Worm (Caenorhabditis elegans) whole organism, L4 larva: Measurements from ENCODE around the gene exos-1.
A peak's percentile ranks its signal among the peaks of the same experiment; 100 is the strongest.

Experiments used
- D1046.2 ChIP-seq: fragments of 200-800 bp; sonication (Bioruptor generic); IDR thresholded peaks from 2 replicates; pipeline ENCODE4 v1.3.6; 2022; ENCODE audit warnings: missing genetic modification characterization, missing compliant biosample characterization
- F26F4.8 ChIP-seq: fragments of 200-800 bp; sonication (Bioruptor generic); conservative IDR thresholded peaks from 2 replicates; pipeline ENCODE4 v1.3.6; 2022; ENCODE audit warnings: missing genetic modification characterization, missing compliant biosample characterization
- F37D6.2 ChIP-seq: sonication (generic microtip); optimal IDR thresholded peaks from 2 replicates; lab custom pipeline; 2016; ENCODE audit warnings: mild to moderate bottlenecking, missing genetic modification characterization, missing compliant biosample characterization
- F44E2.7 ChIP-seq: fragments of 200-800 bp; sonication (Bioruptor generic); IDR thresholded peaks from 2 replicates; pipeline ENCODE4 v2.1.2; 2022; ENCODE audit warnings: missing genetic modification characterization, missing compliant biosample characterization
- T20F7.1 ChIP-seq: fragments of 200-800 bp; sonication (Bioruptor generic); optimal IDR thresholded peaks from 2 replicates; lab custom pipeline; 2018; ENCODE audit warnings: mild to moderate bottlenecking, missing genetic modification characterization, missing compliant biosample characterization
- T26A8.4 ChIP-seq: fragments of 200-800 bp; sonication (Bioruptor generic); IDR thresholded peaks from 2 replicates; pipeline ENCODE4 v1.3.6; 2022; ENCODE audit warnings: missing genetic modification characterization, missing compliant biosample characterization
- ama-1 ChIP-seq: fragments of 150-350 bp; optimal IDR thresholded peaks from 2 replicates; lab custom pipeline; 2014; ENCODE audit warnings: inconsistent platforms, mixed read lengths
- ceh-20 ChIP-seq: fragments of 200-800 bp; sonication (Bioruptor generic); IDR thresholded peaks from 2 replicates; pipeline ENCODE4 v1.3.6; 2022; ENCODE audit warnings: missing genetic modification reagents, missing genetic modification characterization, missing compliant biosample characterization
- ceh-28 ChIP-seq: fragments of 150-350 bp; optimal IDR thresholded peaks from 2 replicates; lab custom pipeline; 2014; ENCODE audit warnings: missing biosample characterization, missing genetic modification reagents, missing genetic modification characterization
- ceh-32 ChIP-seq: sonication (generic microtip); optimal IDR thresholded peaks from 2 replicates; lab custom pipeline; 2016; ENCODE audit warnings: mild to moderate bottlenecking, missing genetic modification characterization, missing compliant biosample characterization; ENCODE audit not compliant: poor library complexity
- ceh-44 ChIP-seq: fragments of 200-800 bp; sonication (Bioruptor generic); IDR thresholded peaks from 2 replicates; pipeline ENCODE4 v1.3.6; 2022; ENCODE audit warnings: missing genetic modification reagents, missing genetic modification characterization, missing compliant biosample characterization
- ces-1 ChIP-seq: fragments of 150-350 bp; sonication (generic microtip); optimal IDR thresholded peaks from 4 replicates; lab custom pipeline; 2014; ENCODE audit warnings: missing biosample characterization, missing genetic modification reagents, missing genetic modification characterization
- cey-2 ChIP-seq: sonication (generic microtip); optimal IDR thresholded peaks from 3 replicates; lab custom pipeline; 2017; ENCODE audit warnings: missing genetic modification characterization, mild to moderate bottlenecking, missing compliant biosample characterization, antibody characterized with exemption, borderline replicate concordance; ENCODE audit not compliant: insufficient read depth
- ctbp-1 ChIP-seq: fragments of 200-800 bp; sonication (Bioruptor generic); IDR thresholded peaks from 2 replicates; pipeline ENCODE4 v1.3.6; 2022; ENCODE audit warnings: missing genetic modification reagents, missing genetic modification characterization, missing compliant biosample characterization
- daf-19 ChIP-seq: fragments of 200-800 bp; sonication (Bioruptor generic); conservative IDR thresholded peaks from 2 replicates; pipeline ENCODE4 v1.3.6; 2022; ENCODE audit warnings: missing genetic modification characterization, missing compliant biosample characterization
- dmd-6 ChIP-seq: fragments of 200-800 bp; sonication (Bioruptor generic); IDR thresholded peaks from 2 replicates; pipeline ENCODE4 v1.3.6; 2022; ENCODE audit warnings: missing genetic modification reagents, missing genetic modification characterization, missing compliant biosample characterization
- duxl-1 ChIP-seq: sonication (generic microtip); optimal IDR thresholded peaks from 2 replicates; lab custom pipeline; 2016; ENCODE audit warnings: mild to moderate bottlenecking, missing genetic modification characterization, moderate library complexity, missing compliant biosample characterization; ENCODE audit not compliant: poor library complexity
- fkh-10 ChIP-seq: fragments of 150-350 bp; optimal IDR thresholded peaks from 2 replicates; lab custom pipeline; 2014; ENCODE audit warnings: missing biosample characterization, missing genetic modification reagents, missing genetic modification characterization
- gei-8 ChIP-seq: fragments of 200-800 bp; sonication (Bioruptor generic); optimal IDR thresholded peaks from 2 replicates; lab custom pipeline; 2018; ENCODE audit warnings: mild to moderate bottlenecking, missing genetic modification characterization, missing compliant biosample characterization
- hlh-30 ChIP-seq: sonication (generic microtip); optimal IDR thresholded peaks from 2 replicates; lab custom pipeline; 2017; ENCODE audit warnings: antibody characterized with exemption, mild to moderate bottlenecking, missing genetic modification characterization, missing compliant biosample characterization; ENCODE audit not compliant: insufficient read depth
- lim-7 ChIP-seq: fragments of 200-800 bp; sonication (Bioruptor generic); IDR thresholded peaks from 2 replicates; pipeline ENCODE4 v1.3.6; 2022; ENCODE audit warnings: missing genetic modification characterization, missing compliant biosample characterization
- lin-1 ChIP-seq: fragments of 200-800 bp; sonication (Bioruptor generic); IDR thresholded peaks from 2 replicates; pipeline ENCODE4 v1.3.6; 2022; ENCODE audit warnings: missing genetic modification reagents, missing genetic modification characterization, missing compliant biosample characterization
- lin-38 ChIP-seq: fragments of 200-800 bp; sonication (Bioruptor generic); IDR thresholded peaks from 2 replicates; pipeline ENCODE4 v1.3.6; 2022; ENCODE audit warnings: missing genetic modification reagents, missing genetic modification characterization, missing compliant biosample characterization
- lir-3 ChIP-seq: sonication (generic microtip); optimal IDR thresholded peaks from 2 replicates; lab custom pipeline; 2016; ENCODE audit warnings: mild to moderate bottlenecking, missing genetic modification characterization, missing compliant biosample characterization
- lsy-2 ChIP-seq, 2 experiments: fragments of 150-350 bp in 1 of 2; sonication (generic microtip) in 1 of 2; optimal IDR thresholded peaks; 2 replicates each; lab custom pipeline; 2014 to 2017; ENCODE audit warnings: missing biosample characterization in 2 of 2, missing genetic modification characterization in 2 of 2
- madf-5 ChIP-seq, 2 experiments: fragments of 200-800 bp; sonication (Bioruptor generic); IDR thresholded peaks; 2 replicates each; pipeline ENCODE4 v1.3.6; 2022; ENCODE audit warnings: missing compliant biosample characterization in 2 of 2, missing genetic modification characterization in 2 of 2
- mdl-1 ChIP-seq, 2 experiments: fragments of 150-350 bp in 1 of 2; sonication (generic microtip) in 1 of 2; optimal IDR thresholded peaks; 2 replicates each; lab custom pipeline; 2014 to 2017; ENCODE audit warnings: missing biosample characterization in 2 of 2, missing genetic modification characterization in 2 of 2
- mdt-29 ChIP-seq: fragments of 200-800 bp; sonication (Bioruptor generic); IDR thresholded peaks from 2 replicates; pipeline ENCODE4 v1.3.6; 2022; ENCODE audit warnings: missing genetic modification reagents, missing genetic modification characterization, missing compliant biosample characterization
- mes-2 ChIP-seq: sonication (generic microtip); optimal IDR thresholded peaks from 2 replicates; lab custom pipeline; 2016; ENCODE audit warnings: missing genotype, mild to moderate bottlenecking, missing genetic modification characterization, missing compliant biosample characterization; ENCODE audit not compliant: poor library complexity, severe bottlenecking
- mxl-2 ChIP-seq: fragments of 200-800 bp; sonication (Bioruptor generic); conservative IDR thresholded peaks from 2 replicates; pipeline ENCODE4 v1.3.6; 2022; ENCODE audit warnings: missing genetic modification reagents, missing genetic modification characterization, missing compliant biosample characterization
- nhr-10 ChIP-seq: fragments of 150-350 bp; optimal IDR thresholded peaks from 2 replicates; lab custom pipeline; 2014; ENCODE audit warnings: missing biosample characterization, missing genetic modification characterization
- nhr-11 ChIP-seq: fragments of 150-350 bp; optimal IDR thresholded peaks from 2 replicates; lab custom pipeline; 2014; ENCODE audit warnings: missing biosample characterization, missing genetic modification characterization
- nhr-41 ChIP-seq: fragments of 200-800 bp; sonication (Bioruptor generic); IDR thresholded peaks from 2 replicates; pipeline ENCODE4 v1.3.6; 2022; ENCODE audit warnings: missing genetic modification reagents, missing genetic modification characterization, missing compliant biosample characterization
- nhr-42 ChIP-seq: fragments of 200-800 bp; sonication (Bioruptor generic); IDR thresholded peaks from 2 replicates; pipeline ENCODE4 v1.3.6; 2022; ENCODE audit warnings: missing genetic modification characterization, missing compliant biosample characterization
- nhr-48 ChIP-seq: sonication (generic microtip); optimal IDR thresholded peaks from 2 replicates; lab custom pipeline; 2016; ENCODE audit warnings: mild to moderate bottlenecking, missing genetic modification characterization, missing compliant biosample characterization
- nhr-6 ChIP-seq: fragments of 150-350 bp; optimal IDR thresholded peaks from 2 replicates; lab custom pipeline; 2014; ENCODE audit warnings: missing biosample characterization, missing genetic modification characterization
- nhr-76 ChIP-seq: fragments of 150-350 bp; optimal IDR thresholded peaks from 2 replicates; lab custom pipeline; 2014; ENCODE audit warnings: missing biosample characterization, missing genetic modification characterization
- nhr-77 ChIP-seq: fragments of 150-350 bp; optimal IDR thresholded peaks from 2 replicates; lab custom pipeline; 2014; ENCODE audit warnings: missing biosample characterization, missing genetic modification characterization
- php-3 ChIP-seq: fragments of 200-800 bp; sonication (Bioruptor generic); IDR thresholded peaks from 2 replicates; pipeline ENCODE4 v1.3.6; 2022; ENCODE audit warnings: missing genetic modification reagents, missing genetic modification characterization, missing compliant biosample characterization
- pqm-1 ChIP-seq: sonication (generic microtip); optimal IDR thresholded peaks from 2 replicates; lab custom pipeline; 2017; ENCODE audit warnings: missing biosample characterization, missing genetic modification characterization
- sdz-12 ChIP-seq: fragments of 200-800 bp; sonication (Bioruptor generic); optimal IDR thresholded peaks from 2 replicates; lab custom pipeline; 2018; ENCODE audit warnings: mild to moderate bottlenecking, missing genetic modification characterization, missing compliant biosample characterization
- set-16 ChIP-seq: fragments of 200-800 bp; sonication (Bioruptor generic); IDR thresholded peaks from 2 replicates; pipeline ENCODE4 v1.3.6; 2022; ENCODE audit warnings: missing genetic modification reagents, missing genetic modification characterization, missing compliant biosample characterization
- snpc-4 ChIP-seq: fragments of 150-350 bp; optimal IDR thresholded peaks from 2 replicates; lab custom pipeline; 2014; ENCODE audit warnings: missing biosample characterization, missing genetic modification characterization
- spr-3 ChIP-seq: fragments of 200-800 bp; sonication (Bioruptor generic); optimal IDR thresholded peaks from 2 replicates; lab custom pipeline; 2018; ENCODE audit warnings: mild to moderate bottlenecking, missing genetic modification characterization, missing compliant biosample characterization
- tag-97 ChIP-seq: fragments of 200-800 bp; sonication (Bioruptor generic); IDR thresholded peaks from 2 replicates; pipeline ENCODE4 v1.3.6; 2022; ENCODE audit warnings: missing genetic modification characterization, missing compliant biosample characterization
- unc-130 ChIP-seq: sonication (generic microtip); optimal IDR thresholded peaks from 2 replicates; lab custom pipeline; 2016; ENCODE audit warnings: missing genetic modification reagents, missing genetic modification characterization, missing compliant biosample characterization
- unc-62 ChIP-seq, 3 experiments: fragments of 150-350 bp in 1 of 3; sonication (generic microtip); optimal IDR thresholded peaks in 2 of 3; peaks in 1 of 3; 1 replicate in 1 of 3; 2 replicates in 2 of 3; lab custom pipeline; 2014 to 2017; ENCODE audit warnings: missing biosample characterization in 3 of 3, missing genetic modification characterization in 3 of 3, missing genetic modification reagents in 3 of 3, missing genotype in 1 of 3
- zip-11 ChIP-seq: fragments of 200-800 bp; sonication (Bioruptor generic); IDR thresholded peaks from 2 replicates; pipeline ENCODE4 v1.3.6; 2022; ENCODE audit warnings: missing genetic modification characterization, missing compliant biosample characterization
- ztf-11 ChIP-seq: fragments of 150-350 bp; optimal IDR thresholded peaks from 2 replicates; lab custom pipeline; 2014; ENCODE audit warnings: missing biosample characterization, missing genetic modification characterization
- ztf-7 ChIP-seq: fragments of 150-350 bp; optimal IDR thresholded peaks from 2 replicates; lab custom pipeline; 2014; ENCODE audit warnings: missing biosample characterization, missing genetic modification characterization

The exos-1 gene

DNA sequence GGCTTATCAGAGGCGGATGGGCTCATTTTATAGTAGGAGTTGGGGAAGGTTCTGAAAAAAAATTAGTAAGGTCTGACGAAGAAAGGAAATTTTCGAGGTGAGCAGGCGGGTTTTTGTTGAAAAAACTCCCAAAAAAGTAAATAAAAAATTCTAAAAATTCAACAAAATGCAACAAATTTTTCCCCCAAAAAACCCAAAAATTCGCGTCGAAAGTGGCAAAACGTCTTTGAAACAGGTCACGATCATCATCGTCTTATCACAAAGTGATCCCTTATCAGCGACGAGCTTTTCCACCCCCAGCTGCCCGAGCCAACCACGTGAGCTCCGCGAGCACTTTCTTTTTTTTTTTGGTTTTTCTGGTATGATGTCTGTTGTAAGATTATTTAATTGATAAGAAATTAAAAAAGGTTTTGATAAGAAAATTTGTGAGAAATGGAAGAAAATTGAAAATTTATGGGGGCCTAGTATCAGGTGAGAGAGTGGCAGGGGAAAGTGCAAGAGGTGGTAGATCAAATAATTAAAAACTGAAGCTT, 17.7 kb downstream of the exos-1 start, which contains the start of gene Y48A6B.7 (continued):
- TF ChIP-seq lim-7 (GFP tag; lab: Robert Waterston, UW) (no peak), ztf-7 (tag; lab: Kevin White, UChicago) (no peak), ces-1 (GFP tag; lab: Kevin White, UChicago) (no peak), nhr-11 (no peak), php-3 (GFP tag; lab: Robert Waterston, UW) (peak; percentile 81), T20F7.1 (GFP tag; lab: Kevin White, UChicago) (no peak), mdt-29 (GFP tag; lab: Robert Waterston, UW) (no peak), spr-3 (no peak), ceh-28 (no peak), ama-1 (lab: Kevin White, UChicago) (no peak), nhr-6 (tag; lab: Kevin White, UChicago) (no peak), F37D6.2 (tag; lab: Kevin White, UChicago) (no peak), snpc-4 (no peak), nhr-10 (no peak), nhr-42 (GFP tag; lab: Robert Waterston, UW) (no peak), gei-8 (GFP tag; lab: Kevin White, UChicago) (no peak), lin-38 (GFP tag; lab: Robert Waterston, UW) (peak; percentile 38; the same call in 1 of the 2 replicates), nhr-48 (tag; lab: Kevin White, UChicago) (peak; percentile 45), cey-2 (no peak), lir-3 (no peak), set-16 (GFP tag; lab: Robert Waterston, UW) (no peak), duxl-1 (tag; lab: Kevin White, UChicago) (no peak), mxl-2 (GFP tag; lab: Robert Waterston, UW) (peak; percentile 65; the same call in 1 of the 2 replicates), ztf-11 (tag; lab: Kevin White, UChicago) (no peak), sdz-12 (GFP tag; lab: Kevin White, UChicago) (no peak), fkh-10 (GFP tag; lab: Kevin White, UChicago) (no peak), daf-19 (no peak), unc-62 (GFP tag; optimal IDR thresholded peaks at IDR 0.05 in 1 of 2; lab: Kevin White, UChicago) (no peak), unc-62 (tag; optimal IDR thresholded peaks at IDR 0.05; lab: Kevin White, UChicago) (no peak), mdl-1 (tag; optimal IDR thresholded peaks at IDR 0.05; lab: Kevin White, UChicago) (peak in 1 of 2 experiments; percentile 67), F44E2.7 (GFP tag; lab: Robert Waterston, UW) (no peak), unc-130 (GFP tag; lab: Kevin White, UChicago) (no peak), ceh-20 (no peak), mes-2 (tag; lab: Kevin White, UChicago) (no peak), lin-1 (GFP tag; lab: Robert Waterston, UW) (peak; percentile 89), hlh-30 (tag; lab: Kevin White, UChicago) (peak; percentile 73), nhr-41 (GFP tag; lab: Robert Waterston, UW) (peak; percentile 60; the same call in 1 of the 2 replicates), ceh-44 (no peak), pqm-1 (peak; percentile 90), T26A8.4 (no peak), F26F4.8 (GFP tag; lab: Robert Waterston, UW) (no peak), nhr-77 (tag; lab: Kevin White, UChicago) (peak; percentile 86), ctbp-1 (GFP tag; lab: Robert Waterston, UW) (no peak), zip-11 (no peak), nhr-76 (tag; lab: Kevin White, UChicago) (no peak), tag-97 (GFP tag; lab: Robert Waterston, UW) (no peak), lsy-2 (tag; optimal IDR thresholded peaks at IDR 0.05; lab: Kevin White, UChicago) (peak in 1 of 2 experiments; percentile 57), D1046.2 (no peak), ceh-32 (tag; lab: Kevin White, UChicago) (no peak), madf-5 (GFP tag; IDR thresholded peaks at IDR 0.05; lab: Robert Waterston, UW) (no peak), dmd-6 (GFP tag; lab: Robert Waterston, UW) (peak; percentile 95)
